Fruit fly (Drosophila melanogaster) whole organism, embryonic: Measurements from ENCODE around the gene Bx42.

Experiments used
- Aef1 ChIP-seq: fragments of 200-800 bp; sonication (Bioruptor generic); IDR thresholded peaks from 3 replicates; pipeline ENCODE4 v1.3.6; 2022; ENCODE audit warnings: missing biosample characterization, missing genetic modification characterization
- CG10267 ChIP-seq: fragments of 200-800 bp; sonication (Bioruptor generic); optimal IDR thresholded peaks from 2 replicates; lab custom pipeline; 2018; ENCODE audit warnings: missing biosample characterization, mild to moderate bottlenecking, missing genetic modification characterization, moderate library complexity
- CG11504 ChIP-seq: fragments of 200-800 bp; sonication (Bioruptor generic); optimal IDR thresholded peaks from 3 replicates; lab custom pipeline; 2019; ENCODE audit warnings: missing biosample characterization, mild to moderate bottlenecking, missing genetic modification characterization, moderate library complexity
- CG12155 ChIP-seq: fragments of 200-800 bp; sonication (Bioruptor generic); optimal IDR thresholded peaks from 3 replicates; lab custom pipeline; 2016; ENCODE audit warnings: missing biosample characterization, missing genetic modification characterization
- CG13424 ChIP-seq: fragments of 200-800 bp; sonication (Bioruptor generic); optimal IDR thresholded peaks from 2 replicates; lab custom pipeline; 2019; ENCODE audit warnings: missing biosample characterization, mild to moderate bottlenecking, missing genetic modification characterization, moderate library complexity
- CG15514 ChIP-seq: fragments of 200-800 bp; sonication (Bioruptor generic); optimal IDR thresholded peaks from 3 replicates; lab custom pipeline; 2017; ENCODE audit warnings: missing biosample characterization, missing genetic modification characterization, mild to moderate bottlenecking, moderate library complexity, missing genetic modification reagents
- CG17361 ChIP-seq: fragments of 200-800 bp; sonication (Bioruptor generic); IDR thresholded peaks from 3 replicates; pipeline ENCODE4 v1.3.6; 2022; ENCODE audit warnings: missing biosample characterization, missing genetic modification characterization
- CG31388 ChIP-seq: fragments of 200-800 bp; sonication (Bioruptor generic); optimal IDR thresholded peaks from 2 replicates; lab custom pipeline; 2016; ENCODE audit warnings: missing biosample characterization, missing genetic modification characterization
- CG3281 ChIP-seq: fragments of 200-800 bp; sonication (Bioruptor generic); optimal IDR thresholded peaks from 3 replicates; lab custom pipeline; 2017; ENCODE audit warnings: missing biosample characterization, mild to moderate bottlenecking, missing genetic modification characterization
- CG3838 ChIP-seq: fragments of 200-800 bp; sonication (Bioruptor generic); optimal IDR thresholded peaks from 3 replicates; lab custom pipeline; 2016; ENCODE audit warnings: missing biosample characterization, missing genetic modification characterization
- CG3847 ChIP-seq: fragments of 200-800 bp; sonication (Bioruptor generic); IDR thresholded peaks from 2 replicates; pipeline ENCODE4 v1.3.6; 2022; ENCODE audit warnings: missing biosample characterization, missing genetic modification characterization
- CG4328 ChIP-seq: fragments of 200-800 bp; sonication (Bioruptor generic); optimal IDR thresholded peaks from 3 replicates; lab custom pipeline; 2017; ENCODE audit warnings: missing biosample characterization, missing genetic modification reagents, missing genetic modification characterization
- CG4617 ChIP-seq: fragments of 200-800 bp; sonication (Bioruptor generic); optimal IDR thresholded peaks from 3 replicates; lab custom pipeline; 2016; ENCODE audit warnings: missing biosample characterization, missing genetic modification characterization, borderline replicate concordance
- CG7372 ChIP-seq: fragments of 200-800 bp; sonication (Bioruptor generic); IDR thresholded peaks from 2 replicates; pipeline ENCODE4 v1.3.6; 2022; ENCODE audit warnings: missing biosample characterization, missing genetic modification characterization
- CG8290 ChIP-seq, 3 experiments: fragments of 200-800 bp; sonication (Bioruptor generic); optimal IDR thresholded peaks; 2 replicates each; lab custom pipeline; 2016 to 2019; ENCODE audit warnings: missing biosample characterization in 3 of 3, missing genetic modification characterization in 3 of 3, mild to moderate bottlenecking in 2 of 3, moderate library complexity in 1 of 3
- CG8478 ChIP-seq: fragments of >200 bp; optimal IDR thresholded peaks from 2 replicates; lab custom pipeline; 2018
- CTCF ChIP-seq: fragments of 200-800 bp; sonication (Bioruptor generic); optimal IDR thresholded peaks from 2 replicates; lab custom pipeline; 2017; ENCODE audit warnings: missing biosample characterization, mild to moderate bottlenecking, missing genetic modification characterization, moderate library complexity
- Dbx ChIP-seq: fragments of 200-800 bp; sonication (Bioruptor generic); IDR thresholded peaks from 3 replicates; pipeline ENCODE4 v1.3.6; 2022; ENCODE audit warnings: missing biosample characterization, missing genetic modification characterization
- Deaf1 ChIP-seq: fragments of 200-800 bp; optimal IDR thresholded peaks from 3 replicates; lab custom pipeline; 2019; ENCODE audit warnings: missing biosample characterization, mild to moderate bottlenecking, missing genetic modification characterization, moderate library complexity
- Doc2 ChIP-seq: fragments of 200-800 bp; sonication (Bioruptor generic); IDR thresholded peaks from 2 replicates; pipeline ENCODE4 v1.3.6; 2022; ENCODE audit warnings: missing biosample characterization, missing genetic modification characterization
- Doc3 ChIP-seq: fragments of 200-800 bp; sonication (Bioruptor generic); IDR thresholded peaks from 3 replicates; pipeline ENCODE4 v1.3.6; 2022; ENCODE audit warnings: missing biosample characterization, missing genetic modification characterization; ENCODE audit not compliant: partially characterized antibody
- Ets65A ChIP-seq: fragments of 200-800 bp; sonication (Bioruptor generic); peaks from one replicate; lab custom pipeline; 2016; ENCODE audit warnings: missing biosample characterization, missing genetic modification characterization
- H15 ChIP-seq: fragments of 200-800 bp; sonication (Bioruptor generic); IDR thresholded peaks from 3 replicates; pipeline ENCODE4 v1.3.6; 2022; ENCODE audit warnings: missing biosample characterization, missing genetic modification characterization
- Hmr ChIP-seq: fragments of 200-800 bp; sonication (Bioruptor generic); optimal IDR thresholded peaks from 3 replicates; lab custom pipeline; 2017; ENCODE audit warnings: mild to moderate bottlenecking, missing biosample characterization, missing genetic modification reagents, missing genetic modification characterization
- Hr3 ChIP-seq: fragments of 200-800 bp; sonication (Bioruptor generic); optimal IDR thresholded peaks from 3 replicates; lab custom pipeline; 2016; ENCODE audit warnings: missing biosample characterization, missing genetic modification characterization
- Hr78 ChIP-seq, 2 experiments: fragments of 200-800 bp in 1 of 2; fragments of >200 bp in 1 of 2; sonication (Bioruptor generic) in 1 of 2; optimal IDR thresholded peaks; 2 replicates each; lab custom pipeline; 2017 to 2019; ENCODE audit warnings: missing biosample characterization in 2 of 2, missing genetic modification characterization in 2 of 2, mild to moderate bottlenecking in 1 of 2, moderate library complexity in 1 of 2
- Lhr ChIP-seq: fragments of 200-800 bp; sonication (Bioruptor generic); optimal IDR thresholded peaks from 3 replicates; lab custom pipeline; 2017; ENCODE audit warnings: mild to moderate bottlenecking, missing biosample characterization, missing genetic modification reagents, missing genetic modification characterization
- Oaz ChIP-seq: fragments of 200-800 bp; sonication (Bioruptor generic); IDR thresholded peaks from 2 replicates; pipeline ENCODE4 v1.3.6; 2022; ENCODE audit warnings: missing biosample characterization, missing genetic modification characterization
- PHDP ChIP-seq: fragments of 200-800 bp; sonication (Bioruptor generic); optimal IDR thresholded peaks from 3 replicates; lab custom pipeline; 2018; ENCODE audit warnings: missing biosample characterization, mild to moderate bottlenecking, missing genetic modification characterization, moderate library complexity
- Sox100B ChIP-seq: fragments of 200-800 bp; sonication (Bioruptor generic); optimal IDR thresholded peaks from 3 replicates; lab custom pipeline; 2018; ENCODE audit warnings: missing biosample characterization, mild to moderate bottlenecking, missing genetic modification characterization
- Sox102F ChIP-seq: fragments of 200-800 bp; sonication (Bioruptor generic); optimal IDR thresholded peaks from 2 replicates; lab custom pipeline; 2018; ENCODE audit warnings: missing biosample characterization, mild to moderate bottlenecking, missing genetic modification characterization, moderate library complexity
- Sry-δ ChIP-seq: fragments of 200-800 bp; sonication (Bioruptor generic); optimal IDR thresholded peaks from 2 replicates; lab custom pipeline; 2016; ENCODE audit warnings: missing biosample characterization, missing genetic modification characterization
- bcd ChIP-seq: fragments of 200-800 bp; sonication (Bioruptor generic); optimal IDR thresholded peaks from 2 replicates; lab custom pipeline; 2017; ENCODE audit warnings: missing biosample characterization, mild to moderate bottlenecking, missing genetic modification characterization
- bowl ChIP-seq: fragments of 200-800 bp; sonication (Bioruptor generic); IDR thresholded peaks from 2 replicates; pipeline ENCODE4 v1.3.6; 2022; ENCODE audit warnings: missing biosample characterization, missing genetic modification characterization
- chm ChIP-seq: fragments of 200-800 bp; sonication (Bioruptor generic); IDR thresholded peaks from 2 replicates; pipeline ENCODE4 v1.3.6; 2022; ENCODE audit warnings: missing biosample characterization, missing genetic modification characterization
- cwo ChIP-seq: fragments of 200-800 bp; sonication (Bioruptor generic); optimal IDR thresholded peaks from 3 replicates; lab custom pipeline; 2017; ENCODE audit warnings: missing biosample characterization, missing genetic modification characterization, mild to moderate bottlenecking, moderate library complexity, missing genetic modification reagents
- dan ChIP-seq: fragments of 200-800 bp; sonication (Bioruptor generic); IDR thresholded peaks from 2 replicates; pipeline ENCODE4 v1.3.6; 2022; ENCODE audit warnings: missing biosample characterization, missing genetic modification characterization
- dpn ChIP-seq, 2 experiments: fragments of 200-800 bp; sonication (Bioruptor generic); optimal IDR thresholded peaks; 3 replicates each; lab custom pipeline; 2016; ENCODE audit warnings: missing biosample characterization in 2 of 2, missing genetic modification characterization in 2 of 2
- dysf ChIP-seq: fragments of 200-800 bp; sonication (Bioruptor generic); IDR thresholded peaks from 3 replicates; pipeline ENCODE4 v1.3.6; 2022; ENCODE audit warnings: missing biosample characterization, missing genetic modification characterization
- ken ChIP-seq: fragments of 200-800 bp; sonication (Bioruptor generic); IDR thresholded peaks from 3 replicates; pipeline ENCODE4 v1.3.6; 2022; ENCODE audit warnings: missing biosample characterization, missing genetic modification characterization
- klu ChIP-seq: fragments of 200-800 bp; sonication (Bioruptor generic); IDR thresholded peaks from 2 replicates; pipeline ENCODE4 v1.3.6; 2022; ENCODE audit warnings: missing biosample characterization, missing genetic modification characterization
- lov ChIP-seq, 2 experiments: fragments of 200-800 bp in 1 of 2; fragments of >200 bp in 1 of 2; sonication (Bioruptor generic) in 1 of 2; IDR thresholded peaks in 1 of 2; optimal IDR thresholded peaks in 1 of 2; 2 replicates in 1 of 2; 3 replicates in 1 of 2; pipeline versions ENCODE4 v1.3.6 to Lab custom; 2017 to 2022; ENCODE audit warnings: missing biosample characterization in 1 of 2, missing genetic modification characterization in 1 of 2
- pan ChIP-seq, 4 experiments: fragments of >200 bp in 3 of 4; fragments of 200-800 bp in 1 of 4; sonication (Bioruptor generic) in 1 of 4; optimal IDR thresholded peaks in 3 of 4; IDR thresholded peaks in 1 of 4; 2 replicates each; pipeline versions ENCODE4 v1.3.6 to Lab custom; 2017 to 2022; ENCODE audit warnings: missing biosample characterization in 2 of 4, missing genetic modification characterization in 2 of 4, mixed read lengths in 1 of 4
- salm ChIP-seq: fragments of 200-800 bp; sonication (Bioruptor generic); optimal IDR thresholded peaks from 2 replicates; lab custom pipeline; 2018; ENCODE audit warnings: missing biosample characterization, mild to moderate bottlenecking, missing genetic modification characterization
- scrt ChIP-seq: fragments of 200-800 bp; sonication (Bioruptor generic); optimal IDR thresholded peaks from 2 replicates; lab custom pipeline; 2018; ENCODE audit warnings: missing biosample characterization, mild to moderate bottlenecking, missing genetic modification characterization, moderate library complexity
- slbo ChIP-seq: fragments of 200-800 bp; sonication (Bioruptor generic); IDR thresholded peaks from 2 replicates; pipeline ENCODE4 v1.3.6; 2022; ENCODE audit warnings: missing biosample characterization, missing genetic modification characterization
- sug ChIP-seq: fragments of 200-800 bp; optimal IDR thresholded peaks from 2 replicates; lab custom pipeline; 2019; ENCODE audit warnings: missing biosample characterization, mild to moderate bottlenecking, missing genetic modification characterization, moderate library complexity
- twi ChIP-seq: fragments of 200-800 bp; optimal IDR thresholded peaks from 2 replicates; lab custom pipeline; 2019; ENCODE audit warnings: missing biosample characterization, mild to moderate bottlenecking, missing genetic modification characterization, moderate library complexity
- unpg ChIP-seq: fragments of 200-800 bp; sonication (Bioruptor generic); optimal IDR thresholded peaks from 3 replicates; lab custom pipeline; 2018; ENCODE audit warnings: missing biosample characterization, mild to moderate bottlenecking, missing genetic modification characterization, moderate library complexity

Bx42 gene

DNA sequence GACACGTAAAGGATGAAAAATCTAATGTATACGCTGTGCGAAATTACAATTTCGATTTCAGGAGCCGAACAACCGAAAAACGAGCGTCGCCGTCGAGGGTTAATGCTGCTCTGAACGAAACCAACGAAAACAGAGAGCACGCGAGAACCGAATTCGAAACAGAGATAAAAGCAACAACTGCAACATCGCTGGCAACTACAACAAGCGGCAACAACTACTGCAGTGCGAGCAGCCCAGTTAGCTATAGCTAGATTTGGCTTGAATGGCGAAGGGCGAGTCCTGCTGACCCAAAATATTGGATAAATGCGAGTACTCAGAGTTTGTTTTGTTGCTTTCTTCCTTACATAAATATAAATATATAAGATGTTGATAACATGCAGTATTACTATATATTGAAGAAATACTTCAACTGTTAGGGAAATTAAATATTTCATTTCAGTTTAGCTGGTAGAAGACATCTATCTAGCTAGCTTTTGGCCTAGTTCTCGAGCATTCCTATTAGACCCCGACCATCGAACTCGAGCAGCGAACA, 28.6 kb upstream of the Bx42 start, which contains the start of gene fend (continued):
- TF ChIP-seq Hr78 (GFP tag; optimal IDR thresholded peaks at IDR 0.05; lab: Kevin White, UChicago) (peak in 1 of 2 experiments; percentile 25), scrt (GFP tag; lab: Kevin White, UChicago) (peak; percentile 35), cwo (GFP tag; lab: Kevin White, UChicago) (peak; percentile 24), Doc2 (GFP tag; lab: Robert Waterston, UW) (no peak), bowl (GFP tag; lab: Robert Waterston, UW) (no peak), dpn (GFP tag; optimal IDR thresholded peaks at IDR 0.05; lab: Kevin White, UChicago) (peak in 1 of 2 experiments; percentile 22), Aef1 (GFP tag; lab: Robert Waterston, UW) (peak; percentile 33; the same call in 2 of the 3 replicates), H15 (GFP tag; lab: Robert Waterston, UW) (no peak), Sox102F (GFP tag; lab: Kevin White, UChicago) (peak; percentile 6), PHDP (peak; percentile 25), CG15514 (GFP tag; lab: Kevin White, UChicago) (peak; percentile 97), CG3847 (0 out of 2 replicates have a peak, but pooled peaks have one; percentile 22), CG11504 (peak; percentile 73), CG8290 (GFP tag; optimal IDR thresholded peaks at IDR 0.05; lab: Kevin White, UChicago) (peak; percentile 11), CG8290 (tag; optimal IDR thresholded peaks at IDR 0.05; lab: Kevin White, UChicago) (no peak), CG7372 (GFP tag; lab: Robert Waterston, UW) (no peak), unpg (GFP tag; lab: Kevin White, UChicago) (peak; percentile 10), CTCF (GFP tag; lab: Kevin White, UChicago) (no peak), CG17361 (GFP tag; lab: Robert Waterston, UW) (peak; percentile 67; the same call in 2 of the 3 replicates), Sry-δ (GFP tag; lab: Kevin White, UChicago) (no peak), dysf (GFP tag; lab: Robert Waterston, UW) (peak; percentile 49; the same call in 1 of the 3 replicates), bcd (GFP tag; lab: Kevin White, UChicago) (peak; percentile 48), CG3281 (GFP tag; lab: Kevin White, UChicago) (peak; percentile 38), klu (GFP tag; lab: Robert Waterston, UW) (no peak), Sox100B (GFP tag; lab: Kevin White, UChicago) (peak; percentile 49), salm (tag; lab: Kevin White, UChicago) (no peak), twi (tag; lab: Kevin White, UChicago) (peak; percentile 41), CG3838 (GFP tag; lab: Kevin White, UChicago) (peak; percentile 83), CG8478 (lab: Kevin White, UChicago) (no peak), Dbx (no peak), Lhr (GFP tag; lab: Kevin White, UChicago) (peak; percentile 14), CG10267 (tag; lab: Kevin White, UChicago) (peak; percentile 46), lov (optimal IDR thresholded peaks at IDR 0.05; lab: Kevin White, UChicago) (peak; percentile 51), lov (GFP tag; IDR thresholded peaks at IDR 0.05; lab: Robert Waterston, UW) (0 out of 3 replicates have a peak, but pooled peaks have one; percentile 5), Hr3 (GFP tag; lab: Kevin White, UChicago) (peak; percentile 15), CG31388 (GFP tag; lab: Kevin White, UChicago) (no peak), pan (optimal IDR thresholded peaks at IDR 0.05; lab: Kevin White, UChicago) (no peak), pan (GFP tag; optimal IDR thresholded peaks at IDR 0.05 in 1 of 2, IDR thresholded peaks at IDR 0.05 in 1 of 2) (no peak), Deaf1 (tag; lab: Kevin White, UChicago) (peak; percentile 68), chm (GFP tag; lab: Robert Waterston, UW) (peak; percentile 56; the same call in 1 of the 2 replicates), Ets65A (GFP tag; lab: Kevin White, UChicago) (no peak), CG4328 (GFP tag; lab: Kevin White, UChicago) (no peak), ken (GFP tag; lab: Robert Waterston, UW) (no peak), CG13424 (peak; percentile 61), sug (tag; lab: Kevin White, UChicago) (peak; percentile 41), Hmr (GFP tag; lab: Kevin White, UChicago) (peak; percentile 48), dan (GFP tag; lab: Robert Waterston, UW) (no peak), Doc3 (GFP tag; lab: Robert Waterston, UW) (no peak), CG4617 (no peak), CG12155 (GFP tag; lab: Kevin White, UChicago) (no peak), slbo (GFP tag; lab: Robert Waterston, UW) (no peak), Oaz (GFP tag; lab: Robert Waterston, UW) (no peak)
